Fruit fly (Drosophila melanogaster) whole organism, prepupa: Measurements from ENCODE around the gene HLH3B.

Source experiments
- Blimp-1 ChIP-seq: fragments of 200-800 bp; sonication (Bioruptor generic); optimal IDR thresholded peaks from 3 replicates; lab custom pipeline; 2017; ENCODE audit warnings: missing biosample characterization, missing genetic modification characterization, mild to moderate bottlenecking, moderate library complexity, missing genetic modification reagents
- CG15336 ChIP-seq: fragments of 200-800 bp; sonication (Bioruptor generic); IDR thresholded peaks from 2 replicates; pipeline ENCODE4 v1.3.6; 2022; ENCODE audit warnings: missing biosample characterization, missing genetic modification characterization
- CG34406 ChIP-seq: fragments of 200-800 bp; sonication (Bioruptor generic); optimal IDR thresholded peaks from 3 replicates; lab custom pipeline; 2016; ENCODE audit warnings: missing biosample characterization, missing genetic modification characterization
- CG6163 ChIP-seq: fragments of 200-800 bp; sonication (Bioruptor generic); IDR thresholded peaks from 3 replicates; pipeline ENCODE4 v1.3.6; 2022; ENCODE audit warnings: missing biosample characterization, missing genetic modification characterization
- Gug ChIP-seq: fragments of 200-800 bp; sonication (Bioruptor generic); IDR thresholded peaks from 2 replicates; pipeline ENCODE4 v1.3.6; 2022; ENCODE audit warnings: missing biosample characterization, missing genetic modification characterization
- Hr39 ChIP-seq: fragments of 200-800 bp; sonication (Bioruptor generic); optimal IDR thresholded peaks from 2 replicates; lab custom pipeline; 2016; ENCODE audit warnings: missing biosample characterization, missing genetic modification characterization
- OdsH ChIP-seq: fragments of 200-800 bp; sonication (Bioruptor generic); optimal IDR thresholded peaks from 3 replicates; lab custom pipeline; 2016; ENCODE audit warnings: missing biosample characterization, missing genetic modification characterization
- acj6 ChIP-seq: fragments of 200-800 bp; sonication (Bioruptor generic); optimal IDR thresholded peaks from 3 replicates; lab custom pipeline; 2016; ENCODE audit warnings: missing biosample characterization, missing genetic modification characterization
- cyc ChIP-seq: fragments of 200-800 bp; sonication (Bioruptor generic); optimal IDR thresholded peaks from 3 replicates; lab custom pipeline; 2016; ENCODE audit warnings: missing biosample characterization, missing genetic modification characterization
- dac ChIP-seq: fragments of 200-800 bp; sonication (Bioruptor generic); optimal IDR thresholded peaks from 2 replicates; lab custom pipeline; 2017; ENCODE audit warnings: missing biosample characterization, mild to moderate bottlenecking, missing genetic modification characterization
- eg ChIP-seq: fragments of 200-800 bp; sonication (Bioruptor generic); IDR thresholded peaks from 3 replicates; pipeline ENCODE4 v1.3.6; 2022; ENCODE audit warnings: missing biosample characterization, missing genetic modification characterization
- spab ChIP-seq: fragments of 200-800 bp; sonication (Bioruptor generic); optimal IDR thresholded peaks from 2 replicates; lab custom pipeline; 2017; ENCODE audit warnings: missing biosample characterization, mild to moderate bottlenecking, missing genetic modification characterization, missing genetic modification reagents
- svp ChIP-seq: fragments of 200-800 bp; sonication (Bioruptor generic); peaks from one replicate; lab custom pipeline; 2016; ENCODE audit warnings: missing biosample characterization, missing genetic modification characterization
- vri ChIP-seq: fragments of 200-800 bp; sonication (Bioruptor generic); optimal IDR thresholded peaks from 3 replicates; lab custom pipeline; 2016; ENCODE audit warnings: missing biosample characterization, mild to moderate bottlenecking, missing genetic modification characterization

DNA sequence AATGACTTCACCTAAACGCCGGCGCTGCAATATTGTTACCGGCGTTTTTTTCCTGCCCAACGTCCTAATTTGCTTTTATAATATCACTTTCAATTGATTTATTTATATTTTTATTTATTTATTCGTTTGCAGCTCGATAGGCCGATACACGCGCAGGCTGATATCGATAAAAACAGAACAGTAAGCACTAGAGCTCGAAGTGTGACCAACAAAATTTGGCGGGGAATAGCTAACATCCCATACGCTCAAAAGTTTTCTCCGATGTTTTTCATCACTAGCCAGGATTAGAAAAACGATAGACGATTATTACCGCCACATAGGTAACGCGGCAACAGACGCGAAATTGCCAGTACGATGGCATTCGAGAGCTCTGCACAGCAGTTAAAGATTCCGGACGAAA lies 32.3 kb upstream of the HLH3B start, which contains the start of the genes CG2685 and CG2694:
- TF ChIP-seq Hr39 (no peak), OdsH (GFP tag; lab: Kevin White, UChicago) (no peak), vri (GFP tag; lab: Kevin White, UChicago) (no peak), cyc (GFP tag; lab: Kevin White, UChicago) (no peak), dac (GFP tag; lab: Kevin White, UChicago) (no peak), acj6 (GFP tag; lab: Kevin White, UChicago) (no peak), CG34406 (no peak), eg (GFP tag; lab: Robert Waterston, UW) (no peak), CG6163 (GFP tag; lab: Robert Waterston, UW) (no peak), spab (no peak), svp (no peak), Gug (GFP tag; lab: Robert Waterston, UW) (no peak), Blimp-1 (GFP tag; lab: Kevin White, UChicago) (no peak), CG15336 (GFP tag; lab: Robert Waterston, UW) (no peak)
